Worm (Caenorhabditis elegans): ENCODE results near the gene F55G1.6.

F55G1.6 gene

ce11 chrIV:7428998-7429397 is 44.3 kb upstream of the F55G1.6 start:
- TF ChIP-seq unc-55 (GFP tag; optimal IDR thresholded peaks at IDR 0.05) (peak; percentile 69), ztf-16 (tag; optimal IDR thresholded peaks at IDR 0.05) (no peak), nhr-11 (tag; optimal IDR thresholded peaks at IDR 0.05) (no peak), rnt-1 (tag; optimal IDR thresholded peaks at IDR 0.05) (peak; percentile 23), K09A11.1 (tag; optimal IDR thresholded peaks at IDR 0.05; ENCODE audit: insufficient read depth) (no peak), unc-42 (tag; optimal IDR thresholded peaks at IDR 0.05) (no peak), ceh-18 (tag; optimal IDR thresholded peaks at IDR 0.05) (peak; percentile 6)

ce11 chrIV:7433858-7434257 is 39.5 kb upstream of the F55G1.6 start, which contains the start of gene B0496.11:
B0496.11 (minus strand) TSS chrIV:7433958.
- no peak for TF ChIP-seq eyg-1 (tag; optimal IDR thresholded peaks at IDR 0.05)
- no peak for TF ChIP-seq C38D4.7 (GFP tag; optimal IDR thresholded peaks at IDR 0.05)
- TF ChIP-seq hlh-6 (tag; optimal IDR thresholded peaks at IDR 0.05): no peak
- TF ChIP-seq T23F11.4 (GFP tag; optimal IDR thresholded peaks at IDR 0.05): no peak
- TF ChIP-seq C08G9.2 (tag; optimal IDR thresholded peaks at IDR 0.05): no peak
- TF ChIP-seq Y22D7AL.16 (tag; optimal IDR thresholded peaks at IDR 0.05): no peak
- no peak for TF ChIP-seq tbx-2 (tag; optimal IDR thresholded peaks at IDR 0.05)
- no peak for TF ChIP-seq ref-2 (tag; optimal IDR thresholded peaks at IDR 0.05)
- no peak for TF ChIP-seq pax-1 (tag; optimal IDR thresholded peaks at IDR 0.05)
- TF ChIP-seq hlh-8 (tag; optimal IDR thresholded peaks at IDR 0.05): no peak
- no peak for TF ChIP-seq unc-3 (GFP tag; conservative IDR thresholded peaks at IDR 0.05)
- no peak for TF ChIP-seq unc-3 (tag; optimal IDR thresholded peaks at IDR 0.05)
- TF ChIP-seq mec-3 (tag; optimal IDR thresholded peaks at IDR 0.05; ENCODE audit: borderline replicate concordance): no peak
- no peak for TF ChIP-seq ceh-19 (GFP tag; optimal IDR thresholded peaks at IDR 0.05)
- TF ChIP-seq ceh-30 (tag; optimal IDR thresholded peaks at IDR 0.05): no peak
- no peak for TF ChIP-seq unc-55 (GFP tag; optimal IDR thresholded peaks at IDR 0.05)

ce11 chrIV:7439377-7439776 is 33.9 kb upstream of the F55G1.6 start:
- TF ChIP-seq unc-3 (GFP tag; conservative IDR thresholded peaks at IDR 0.05) (no peak), unc-3 (tag; optimal IDR thresholded peaks at IDR 0.05) (no peak), unc-42 (tag; optimal IDR thresholded peaks at IDR 0.05) (no peak), C38D4.7 (GFP tag; optimal IDR thresholded peaks at IDR 0.05) (no peak), lim-6 (tag; optimal IDR thresholded peaks at IDR 0.05) (no peak), ceh-24 (tag; optimal IDR thresholded peaks at IDR 0.05) (no peak), fkh-6 (tag; optimal IDR thresholded peaks at IDR 0.05) (no peak), sox-2 (GFP tag; IDR thresholded peaks at IDR 0.05) (no peak), Y22D7AL.16 (tag; optimal IDR thresholded peaks at IDR 0.05) (no peak), ceh-34 (tag; optimal IDR thresholded peaks at IDR 0.05) (no peak), hlh-8 (tag; optimal IDR thresholded peaks at IDR 0.05) (no peak), dve-1 (tag; optimal IDR thresholded peaks at IDR 0.05) (no peak), ahr-1 (tag; optimal IDR thresholded peaks at IDR 0.05) (no peak)

- TF ChIP-seq rnt-1 (tag; optimal IDR thresholded peaks at IDR 0.05) (no peak), elt-2 (tag; optimal IDR thresholded peaks at IDR 0.05) (peak; percentile 86)
Observed at ce11 chrIV:7440238-7440637, 33.1 kb upstream of the F55G1.6 start.

- TF ChIP-seq fkh-6 (tag; optimal IDR thresholded peaks at IDR 0.05): no peak
- TF ChIP-seq lin-11 (tag; optimal IDR thresholded peaks at IDR 0.05): no peak
- no peak for TF ChIP-seq fkh-10 (GFP tag; optimal IDR thresholded peaks at IDR 0.05)
- no peak for TF ChIP-seq tbx-2 (tag; optimal IDR thresholded peaks at IDR 0.05)
- no peak for TF ChIP-seq che-1 (tag; optimal IDR thresholded peaks at IDR 0.05)
- no peak for TF ChIP-seq hlh-13 (GFP tag; optimal IDR thresholded peaks at IDR 0.05)
- no peak for TF ChIP-seq ceh-22 (tag; optimal IDR thresholded peaks at IDR 0.05)
- no peak for TF ChIP-seq C38D4.7 (GFP tag; optimal IDR thresholded peaks at IDR 0.05)
- no peak for TF ChIP-seq C08G9.2 (tag; optimal IDR thresholded peaks at IDR 0.05)
- no peak for TF ChIP-seq mec-3 (tag; optimal IDR thresholded peaks at IDR 0.05; ENCODE audit: borderline replicate concordance)
- no peak for TF ChIP-seq ceh-14 (tag; optimal IDR thresholded peaks at IDR 0.05)
- TF ChIP-seq nhr-11 (tag; optimal IDR thresholded peaks at IDR 0.05): no peak
- no peak for TF ChIP-seq Y22D7AL.16 (tag; optimal IDR thresholded peaks at IDR 0.05)
- TF ChIP-seq madf-2 (tag; optimal IDR thresholded peaks at IDR 0.05): no peak
- TF ChIP-seq zip-5 (tag; optimal IDR thresholded peaks at IDR 0.05): no peak
- TF ChIP-seq pros-1 (tag; optimal IDR thresholded peaks at IDR 0.05): no peak
- no peak for TF ChIP-seq ahr-1 (tag; optimal IDR thresholded peaks at IDR 0.05)
- TF ChIP-seq fax-1 (tag; optimal IDR thresholded peaks at IDR 0.05): no peak
Observed at ce11 chrIV:7445236-7445635, 28.1 kb upstream of the F55G1.6 start, which contains the start of gene valv-1. valv-1 (minus strand) TSS chrIV:7445336.
